Worm (Caenorhabditis elegans) whole organism, L2 larva: ENCODE measurements around the gene ZC116.1.
A peak's percentile ranks its signal among the peaks of the same experiment; 100 is the strongest.

Source experiments
- C34F6.9 ChIP-seq: fragments of 150-350 bp; optimal IDR thresholded peaks from 2 replicates; lab custom pipeline; 2014; ENCODE audit warnings: missing biosample characterization, missing genetic modification characterization
- F13H6.1 ChIP-seq: sonication (generic microtip); optimal IDR thresholded peaks from 2 replicates; lab custom pipeline; 2016; ENCODE audit warnings: missing genetic modification characterization, missing compliant biosample characterization
- R02D3.7 ChIP-seq: fragments of 150-350 bp; optimal IDR thresholded peaks from 2 replicates; lab custom pipeline; 2014; ENCODE audit warnings: missing biosample characterization, missing genetic modification characterization
- Y55F3AM.14 ChIP-seq: fragments of 200-800 bp; sonication (Bioruptor generic); optimal IDR thresholded peaks from 2 replicates; lab custom pipeline; 2018; ENCODE audit warnings: mild to moderate bottlenecking, missing genetic modification characterization, missing compliant biosample characterization
- ZK546.5 ChIP-seq: sonication (generic microtip); optimal IDR thresholded peaks from 2 replicates; lab custom pipeline; 2017; ENCODE audit warnings: missing biosample characterization, missing genetic modification characterization
- alr-1 ChIP-seq: fragments of 150-350 bp; optimal IDR thresholded peaks from 2 replicates; lab custom pipeline; 2014; ENCODE audit warnings: missing biosample characterization, missing genetic modification characterization
- ama-1 ChIP-seq: fragments of 150-350 bp; optimal IDR thresholded peaks from 2 replicates; lab custom pipeline; 2018; ENCODE audit warnings: inconsistent platforms
- blmp-1 ChIP-seq: sonication (generic microtip); optimal IDR thresholded peaks from 2 replicates; lab custom pipeline; 2017; ENCODE audit warnings: missing genetic modification characterization, mild to moderate bottlenecking, missing compliant biosample characterization, antibody characterized with exemption, moderate library complexity; ENCODE audit not compliant: insufficient read depth
- ceh-16 ChIP-seq: fragments of 150-350 bp; optimal IDR thresholded peaks from 2 replicates; lab custom pipeline; 2014; ENCODE audit warnings: missing biosample characterization, missing genetic modification characterization
- ceh-82 ChIP-seq: fragments of 150-350 bp; optimal IDR thresholded peaks from 2 replicates; lab custom pipeline; 2014; ENCODE audit warnings: missing biosample characterization, missing genetic modification characterization
- crh-2 ChIP-seq: sonication (generic microtip); optimal IDR thresholded peaks from 2 replicates; lab custom pipeline; 2017; ENCODE audit warnings: missing biosample characterization, missing genetic modification characterization
- egl-27 ChIP-seq: sonication (generic microtip); optimal IDR thresholded peaks from 3 replicates; lab custom pipeline; 2017; ENCODE audit warnings: missing biosample characterization, missing genetic modification reagents, missing genetic modification characterization
- elt-1 ChIP-seq: fragments of 150-350 bp; optimal IDR thresholded peaks from 2 replicates; lab custom pipeline; 2014; ENCODE audit warnings: missing biosample characterization, missing genetic modification characterization
- fos-1 ChIP-seq: fragments of 150-350 bp; optimal IDR thresholded peaks from 2 replicates; lab custom pipeline; 2014; ENCODE audit warnings: missing biosample characterization, missing genetic modification characterization
- gmeb-1 ChIP-seq: fragments of 150-350 bp; optimal IDR thresholded peaks from 2 replicates; lab custom pipeline; 2014; ENCODE audit warnings: missing biosample characterization, missing genetic modification characterization
- lin-11 ChIP-seq: fragments of 150-350 bp; sonication (generic microtip); optimal IDR thresholded peaks from 2 replicates; lab custom pipeline; 2014; ENCODE audit warnings: missing biosample characterization, missing genetic modification characterization, inconsistent platforms, mixed read lengths
- lin-39 ChIP-seq: fragments of 150-350 bp; optimal IDR thresholded peaks from 2 replicates; lab custom pipeline; 2014; ENCODE audit warnings: missing biosample characterization, missing genetic modification reagents, missing genetic modification characterization
- mbf-1 ChIP-seq: sonication (generic microtip); optimal IDR thresholded peaks from 2 replicates; lab custom pipeline; 2017; ENCODE audit warnings: missing biosample characterization, missing genetic modification characterization
- nhr-11 ChIP-seq: fragments of 150-350 bp; optimal IDR thresholded peaks from 2 replicates; lab custom pipeline; 2014; ENCODE audit warnings: missing biosample characterization, missing genetic modification characterization
- nhr-129 ChIP-seq: fragments of 150-350 bp; optimal IDR thresholded peaks from 2 replicates; lab custom pipeline; 2014; ENCODE audit warnings: missing biosample characterization, missing genetic modification characterization
- nhr-21 ChIP-seq: fragments of 150-350 bp; optimal IDR thresholded peaks from 2 replicates; lab custom pipeline; 2014; ENCODE audit warnings: missing biosample characterization, missing genetic modification characterization
- nhr-23 ChIP-seq: fragments of 150-350 bp; optimal IDR thresholded peaks from 2 replicates; lab custom pipeline; 2014; ENCODE audit warnings: missing biosample characterization, missing genetic modification reagents, missing genetic modification characterization
- nhr-237 ChIP-seq: fragments of 150-350 bp; optimal IDR thresholded peaks from 2 replicates; lab custom pipeline; 2014; ENCODE audit warnings: missing biosample characterization, missing genetic modification characterization
- nhr-25 ChIP-seq: fragments of 150-350 bp; sonication (generic microtip); optimal IDR thresholded peaks from 3 replicates; lab custom pipeline; 2014; ENCODE audit warnings: missing biosample characterization, missing genetic modification characterization
- nhr-6 ChIP-seq: fragments of 150-350 bp; optimal IDR thresholded peaks from 2 replicates; lab custom pipeline; 2014; ENCODE audit warnings: missing biosample characterization, missing genetic modification characterization
- nhr-77 ChIP-seq: fragments of 150-350 bp; optimal IDR thresholded peaks from 2 replicates; lab custom pipeline; 2014; ENCODE audit warnings: missing biosample characterization, missing genetic modification characterization
- peb-1 ChIP-seq: fragments of 150-350 bp; optimal IDR thresholded peaks from 2 replicates; lab custom pipeline; 2014; ENCODE audit warnings: missing biosample characterization, missing genetic modification characterization
- sem-4 ChIP-seq: fragments of 150-350 bp; optimal IDR thresholded peaks from 2 replicates; lab custom pipeline; 2014; ENCODE audit warnings: missing biosample characterization, missing genetic modification reagents, missing genetic modification characterization
- skn-1 ChIP-seq: sonication (generic microtip); optimal IDR thresholded peaks from 2 replicates; lab custom pipeline; 2017; ENCODE audit warnings: missing biosample characterization, missing genetic modification characterization
- sma-9 ChIP-seq, 2 experiments: fragments of 150-350 bp in 1 of 2; sonication (generic microtip) in 1 of 2; optimal IDR thresholded peaks; 2 replicates each; lab custom pipeline; 2014 to 2016; ENCODE audit warnings: missing genetic modification characterization in 2 of 2, mild to moderate bottlenecking in 1 of 2, missing biosample characterization in 1 of 2, missing compliant biosample characterization in 1 of 2, missing genetic modification reagents in 1 of 2, moderate library complexity in 1 of 2
- snpc-4 ChIP-seq: fragments of 150-350 bp; optimal IDR thresholded peaks from 2 replicates; lab custom pipeline; 2014; ENCODE audit warnings: missing biosample characterization, missing genetic modification characterization
- unc-39 ChIP-seq: fragments of 150-350 bp; optimal IDR thresholded peaks from 2 replicates; lab custom pipeline; 2014; ENCODE audit warnings: missing biosample characterization, missing genetic modification characterization
- unc-55 ChIP-seq: fragments of 150-350 bp; sonication (generic microtip); optimal IDR thresholded peaks from 3 replicates; lab custom pipeline; 2014; ENCODE audit warnings: missing biosample characterization, missing genetic modification reagents, missing genetic modification characterization
- unc-62 ChIP-seq: fragments of 150-350 bp; optimal IDR thresholded peaks from 2 replicates; lab custom pipeline; 2014; ENCODE audit warnings: missing biosample characterization, missing genetic modification reagents, missing genetic modification characterization
- ztf-11 ChIP-seq: sonication (generic microtip); optimal IDR thresholded peaks from 2 replicates; lab custom pipeline; 2017; ENCODE audit warnings: missing biosample characterization, missing genetic modification characterization
- ztf-4 ChIP-seq: fragments of 150-350 bp; optimal IDR thresholded peaks from 2 replicates; lab custom pipeline; 2014; ENCODE audit warnings: missing biosample characterization, missing genetic modification characterization

ZC116.1 gene

DNA sequence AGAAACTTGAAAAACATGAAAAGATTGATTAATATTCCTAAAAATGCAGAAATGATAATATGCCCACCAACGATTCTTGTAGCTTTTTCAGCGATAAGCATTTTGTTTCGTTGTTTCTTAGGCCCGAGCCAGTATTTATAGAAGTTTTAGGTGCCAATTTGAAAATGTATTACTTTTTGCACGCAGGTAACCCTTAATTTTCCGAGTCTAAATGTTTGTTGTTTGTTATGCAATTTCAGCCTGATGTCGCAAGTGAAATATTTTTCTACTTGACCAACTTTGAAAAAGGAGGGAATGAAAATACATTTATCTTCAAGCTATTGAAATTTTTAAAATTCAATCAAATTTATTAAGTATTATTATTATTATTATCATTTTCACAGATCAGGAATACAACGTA is 22.4 kb downstream of the ZC116.1 start, which contains the start of gene srx-113:
TSS of gene srx-113 (minus strand) at position 101 of the 400 bp plus-strand sequence.
- no peak for TF ChIP-seq lin-39 (tag; lab: Kevin White, UChicago)
- TF ChIP-seq nhr-77: no peak
- no peak for TF ChIP-seq nhr-129 (tag; lab: Kevin White, UChicago)
- TF ChIP-seq fos-1 (tag; lab: Kevin White, UChicago): no peak
- no peak for TF ChIP-seq nhr-23 (tag; lab: Kevin White, UChicago)
- no peak for TF ChIP-seq sem-4 (tag; lab: Kevin White, UChicago)
- no peak for TF ChIP-seq ztf-4 (tag; lab: Kevin White, UChicago)
- TF ChIP-seq R02D3.7 (tag; lab: Kevin White, UChicago): no peak
- TF ChIP-seq elt-1: no peak
- TF ChIP-seq nhr-6: no peak
- no peak for TF ChIP-seq skn-1 (tag; lab: Kevin White, UChicago)
- no peak for TF ChIP-seq nhr-21 (tag; lab: Kevin White, UChicago)
- no peak for TF ChIP-seq snpc-4 (tag; lab: Kevin White, UChicago)
- no peak for TF ChIP-seq C34F6.9 (tag; lab: Kevin White, UChicago)
- no peak for TF ChIP-seq ztf-11
- no peak for TF ChIP-seq ceh-82 (tag; lab: Kevin White, UChicago)
- no peak for TF ChIP-seq nhr-25 (tag; lab: Kevin White, UChicago)
- no peak for TF ChIP-seq blmp-1 (tag; lab: Kevin White, UChicago)
- TF ChIP-seq lin-11: no peak

- TF ChIP-seq unc-55 (no peak), fos-1 (tag; lab: Kevin White, UChicago) (no peak), peb-1 (tag; lab: Kevin White, UChicago) (no peak), alr-1 (tag; lab: Kevin White, UChicago) (no peak), R02D3.7 (tag; lab: Kevin White, UChicago) (no peak), Y55F3AM.14 (GFP tag; lab: Kevin White, UChicago) (no peak), blmp-1 (tag; lab: Kevin White, UChicago) (no peak), nhr-23 (tag; lab: Kevin White, UChicago) (no peak)
- TF ChIP-seq, all 48 proteins: peak for 0
Measured at ce11 chrV:12633046-12633445, 23.4 kb downstream of the ZC116.1 start.

- TF ChIP-seq mbf-1 (tag; lab: Kevin White, UChicago): no peak
- no peak for TF ChIP-seq unc-39 (tag; lab: Kevin White, UChicago)
- no peak for TF ChIP-seq C34F6.9 (tag; lab: Kevin White, UChicago)
- no peak for TF ChIP-seq fos-1 (tag; lab: Kevin White, UChicago)
- TF ChIP-seq lin-11: no peak
- no peak for TF ChIP-seq nhr-21 (tag; lab: Kevin White, UChicago)
- no peak for TF ChIP-seq gmeb-1 (tag; lab: Kevin White, UChicago)
- no peak for TF ChIP-seq nhr-237 (tag; lab: Kevin White, UChicago)
- no peak for TF ChIP-seq ceh-16
- TF ChIP-seq elt-1: no peak
- no peak for TF ChIP-seq unc-62
- TF ChIP-seq ZK546.5 (tag; lab: Kevin White, UChicago): no peak
- no peak for TF ChIP-seq egl-27
- no peak for TF ChIP-seq R02D3.7 (tag; lab: Kevin White, UChicago)
- TF ChIP-seq ceh-82 (tag; lab: Kevin White, UChicago): no peak
- no peak for TF ChIP-seq F13H6.1 (tag; lab: Kevin White, UChicago)
- no peak for TF ChIP-seq Y55F3AM.14 (GFP tag; lab: Kevin White, UChicago)
- TF ChIP-seq ama-1 (lab: Kevin White, UChicago): no peak
- no peak for TF ChIP-seq nhr-11 (tag; lab: Kevin White, UChicago)
- TF ChIP-seq, all 48 proteins: peak for 0
Measured at ce11 chrV:12634050-12634449, 24.4 kb downstream of the ZC116.1 start.

DNA sequence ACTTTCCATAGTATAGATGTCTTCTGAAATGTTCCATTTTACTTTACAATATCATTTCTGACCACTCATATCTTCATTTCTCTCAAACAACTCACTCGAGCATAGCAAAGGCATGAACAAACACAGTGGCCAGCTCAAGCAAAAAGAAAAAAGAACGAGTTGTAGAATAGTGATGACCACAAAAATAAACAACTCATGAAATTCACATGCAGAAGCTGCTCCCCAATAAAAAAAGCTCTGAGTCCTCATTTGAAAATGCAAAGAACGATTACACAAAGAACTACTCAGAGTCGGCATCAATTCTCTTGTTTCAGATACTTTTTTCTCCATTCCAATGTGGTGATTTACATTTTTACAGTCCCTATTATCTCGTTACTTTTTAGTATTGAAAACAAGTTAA is 25.1 kb downstream of the ZC116.1 start:
- TF ChIP-seq crh-2 (tag; lab: Kevin White, UChicago) (no peak), sma-9 (GFP tag; optimal IDR thresholded peaks at IDR 0.05; lab: Kevin White, UChicago) (peak; percentile 55), sma-9 (tag; optimal IDR thresholded peaks at IDR 0.05; lab: Kevin White, UChicago) (no peak), unc-62 (no peak)
